Worm (Caenorhabditis elegans): Measurements from ENCODE around the gene lips-8.

The lips-8 gene

ce11 chrX:14898205-14898604 is at the start of gene lips-8:
Gene lips-8, plus strand, starts transcription at chrX:14898505.
- TF ChIP-seq scrt-1 (GFP tag; IDR thresholded peaks at IDR 0.05) (no peak), pes-1 (GFP tag; IDR thresholded peaks at IDR 0.05) (no peak), hmbx-1 (tag; optimal IDR thresholded peaks at IDR 0.05) (no peak), F13C5.2 (tag; optimal IDR thresholded peaks at IDR 0.05) (no peak)

- TF ChIP-seq F13C5.2 (tag; optimal IDR thresholded peaks at IDR 0.05) (no peak), aly-1 (tag; optimal IDR thresholded peaks at IDR 0.05) (no peak), tbx-37 (GFP tag; conservative IDR thresholded peaks at IDR 0.05) (no peak), scrt-1 (GFP tag; IDR thresholded peaks at IDR 0.05) (no peak), flt-1 (GFP tag; IDR thresholded peaks at IDR 0.05) (no peak), tra-4 (tag; optimal IDR thresholded peaks at IDR 0.05) (no peak), tbx-11 (GFP tag; IDR thresholded peaks at IDR 0.05) (no peak), ceh-36 (tag; optimal IDR thresholded peaks at IDR 0.05) (no peak), B0310.2 (tag; optimal IDR thresholded peaks at IDR 0.05) (no peak), hmbx-1 (tag; optimal IDR thresholded peaks at IDR 0.05) (no peak), ets-7 (tag; optimal IDR thresholded peaks at IDR 0.05) (no peak), hnd-1 (tag; optimal IDR thresholded peaks at IDR 0.05) (no peak), sea-1 (GFP tag; conservative IDR thresholded peaks at IDR 0.05) (no peak), pes-1 (GFP tag; IDR thresholded peaks at IDR 0.05) (no peak), hmg-4 (GFP tag; optimal IDR thresholded peaks at IDR 0.05) (no peak), ceh-13 (GFP tag; optimal IDR thresholded peaks at IDR 0.05) (no peak)
Observed at ce11 chrX:14849054-14849453, 49.3 kb upstream of the lips-8 start, which contains the start of gene acd-3. Gene acd-3, plus strand, starts transcription at chrX:14849275.

- no peak for TF ChIP-seq tbx-11 (GFP tag; IDR thresholded peaks at IDR 0.05)
Observed at ce11 chrX:14851904-14852303, 46.4 kb upstream of the lips-8 start.

- peak; percentile 67 for TF ChIP-seq hmg-4 (GFP tag; optimal IDR thresholded peaks at IDR 0.05)
- TF ChIP-seq ceh-36 (tag; optimal IDR thresholded peaks at IDR 0.05) = no peak
- peak; percentile 67 for TF ChIP-seq F13C5.2 (tag; optimal IDR thresholded peaks at IDR 0.05)
- TF ChIP-seq tbx-37 (GFP tag; conservative IDR thresholded peaks at IDR 0.05) = peak; percentile 58; the same call in 1 of the 2 replicates
- TF ChIP-seq hmbx-1 (tag; optimal IDR thresholded peaks at IDR 0.05) = no peak
Observed at ce11 chrX:14853712-14854217, 44.5 kb upstream of the lips-8 start, which contains the start of the genes C27C12.1 and C27C12.4. Gene C27C12.1, minus strand, starts transcription at chrX:14853762. Gene C27C12.4, plus strand, starts transcription at chrX:14854086.

ce11 chrX:14861752-14862151 is 36.6 kb upstream of the lips-8 start, which contains the start of gene dmd-4:
Gene dmd-4, minus strand, starts transcription at chrX:14861852.
- TF ChIP-seq ceh-36 (tag; optimal IDR thresholded peaks at IDR 0.05) (no peak), F13C5.2 (tag; optimal IDR thresholded peaks at IDR 0.05) (no peak), aly-1 (tag; optimal IDR thresholded peaks at IDR 0.05) (no peak), tbx-11 (GFP tag; IDR thresholded peaks at IDR 0.05) (no peak), hmg-4 (GFP tag; optimal IDR thresholded peaks at IDR 0.05) (no peak), sea-1 (GFP tag; conservative IDR thresholded peaks at IDR 0.05) (no peak), ama-1 (optimal IDR thresholded peaks at IDR 0.05) (no peak), B0310.2 (tag; optimal IDR thresholded peaks at IDR 0.05) (no peak), flt-1 (GFP tag; IDR thresholded peaks at IDR 0.05) (no peak), tbx-37 (GFP tag; conservative IDR thresholded peaks at IDR 0.05) (no peak), pes-1 (GFP tag; IDR thresholded peaks at IDR 0.05) (no peak), ceh-13 (GFP tag; optimal IDR thresholded peaks at IDR 0.05) (no peak), tra-4 (tag; optimal IDR thresholded peaks at IDR 0.05) (no peak), ets-7 (tag; optimal IDR thresholded peaks at IDR 0.05) (no peak), hmbx-1 (tag; optimal IDR thresholded peaks at IDR 0.05) (no peak), scrt-1 (GFP tag; IDR thresholded peaks at IDR 0.05) (no peak), hnd-1 (tag; optimal IDR thresholded peaks at IDR 0.05) (no peak)

ce11 chrX:14865744-14866143 is 32.6 kb upstream of the lips-8 start, which contains the start of gene C27C12.3:
Gene C27C12.3, minus strand, starts transcription at chrX:14865844.
- TF ChIP-seq hmg-4 (GFP tag; optimal IDR thresholded peaks at IDR 0.05) (no peak), flt-1 (GFP tag; IDR thresholded peaks at IDR 0.05) (no peak), hnd-1 (tag; optimal IDR thresholded peaks at IDR 0.05) (no peak), ets-7 (tag; optimal IDR thresholded peaks at IDR 0.05) (no peak), ama-1 (optimal IDR thresholded peaks at IDR 0.05) (no peak)

- TF ChIP-seq hmbx-1 (tag; optimal IDR thresholded peaks at IDR 0.05) (no peak), ceh-13 (GFP tag; optimal IDR thresholded peaks at IDR 0.05) (no peak)
Observed at ce11 chrX:14868200-14868599, 30.1 kb upstream of the lips-8 start, which contains the start of gene F31F6.1. Gene F31F6.1, minus strand, starts transcription at chrX:14868300.

- TF ChIP-seq ets-7 (tag; optimal IDR thresholded peaks at IDR 0.05) = no peak
Observed at ce11 chrX:14871780-14872179, 26.5 kb upstream of the lips-8 start, which contains the start of gene F31F6.2. Gene F31F6.2, minus strand, starts transcription at chrX:14871880.

- TF ChIP-seq flt-1 (GFP tag; IDR thresholded peaks at IDR 0.05) (no peak), pes-1 (GFP tag; IDR thresholded peaks at IDR 0.05) (no peak), F13C5.2 (tag; optimal IDR thresholded peaks at IDR 0.05) (no peak), hmg-4 (GFP tag; optimal IDR thresholded peaks at IDR 0.05) (no peak), ceh-36 (tag; optimal IDR thresholded peaks at IDR 0.05) (no peak), scrt-1 (GFP tag; IDR thresholded peaks at IDR 0.05) (no peak), hmbx-1 (tag; optimal IDR thresholded peaks at IDR 0.05) (no peak), ets-7 (tag; optimal IDR thresholded peaks at IDR 0.05) (no peak), tbx-11 (GFP tag; IDR thresholded peaks at IDR 0.05) (no peak), tbx-37 (GFP tag; conservative IDR thresholded peaks at IDR 0.05) (no peak), ama-1 (optimal IDR thresholded peaks at IDR 0.05) (no peak), hnd-1 (tag; optimal IDR thresholded peaks at IDR 0.05) (no peak)
Observed at ce11 chrX:14872817-14873469, 25.4 kb upstream of the lips-8 start, which contains the start of gene F31F6.3. Gene F31F6.3, minus strand, starts transcription at chrX:14872867.
